Fruit fly (Drosophila melanogaster): ENCODE measurements around the gene CG9626.

Gene CG9626

dm6 chr3R:8300928-8301752 is at the start of gene CG9626, which contains the start of gene mRpL1:
Gene CG9626 (minus strand): TSS chr3R:8300978.
Gene mRpL1 (plus strand): TSS chr3R:8301440.
- TF ChIP-seq Clk (GFP tag; optimal IDR thresholded peaks at IDR 0.05) (no peak), Mnt (GFP tag; optimal IDR thresholded peaks at IDR 0.05) (peak; percentile 50), CG7045 (GFP tag; optimal IDR thresholded peaks at IDR 0.05) (no peak), kay (GFP tag; ENCODE audit: borderline replicate concordance) (peak; percentile 73), CG1620 (GFP tag; optimal IDR thresholded peaks at IDR 0.05) (no peak), pad (GFP tag; optimal IDR thresholded peaks at IDR 0.05) (peak; percentile 19), cnc (optimal IDR thresholded peaks at IDR 0.05) (no peak), CG11617 (GFP tag; optimal IDR thresholded peaks at IDR 0.05) (peak; percentile 0), Hr96 (GFP tag; optimal IDR thresholded peaks at IDR 0.05) (no peak), CG7101 (tag; optimal IDR thresholded peaks at IDR 0.05) (peak; percentile 8), CG33017 (tag; optimal IDR thresholded peaks at IDR 0.05) (no peak), CG12768 (GFP tag; optimal IDR thresholded peaks at IDR 0.05) (no peak), bab1 (GFP tag; optimal IDR thresholded peaks at IDR 0.05) (peak; percentile 34)

- peak; percentile 21 for TF ChIP-seq Mnt (GFP tag; optimal IDR thresholded peaks at IDR 0.05)
- TF ChIP-seq bab1 (GFP tag; optimal IDR thresholded peaks at IDR 0.05) = peak; percentile 46
- TF ChIP-seq toe (GFP tag; optimal IDR thresholded peaks at IDR 0.05) = peak; percentile 63
- peak; percentile 69 for TF ChIP-seq CG12768 (GFP tag; optimal IDR thresholded peaks at IDR 0.05)
- TF ChIP-seq cnc (optimal IDR thresholded peaks at IDR 0.05) = no peak
- TF ChIP-seq CG1620 (GFP tag; optimal IDR thresholded peaks at IDR 0.05) = peak; percentile 56
- peak; percentile 14 for TF ChIP-seq cic (GFP tag; optimal IDR thresholded peaks at IDR 0.05)
- TF ChIP-seq CG11617 (GFP tag; optimal IDR thresholded peaks at IDR 0.05) = peak; percentile 45
- peak; percentile 45 for TF ChIP-seq tj (GFP tag; optimal IDR thresholded peaks at IDR 0.05)
- peak; percentile 18 for TF ChIP-seq pad (GFP tag; optimal IDR thresholded peaks at IDR 0.05)
- no peak for TF ChIP-seq ovo (GFP tag; optimal IDR thresholded peaks at IDR 0.05)
- TF ChIP-seq CG7045 (GFP tag; optimal IDR thresholded peaks at IDR 0.05) = no peak
- peak; percentile 7 for TF ChIP-seq CG7101 (tag; optimal IDR thresholded peaks at IDR 0.05)
These were observed 48.8 kb upstream of the CG9626 start, which contains the start of gene Atg13 for dm6 chr3R:8349449-8350115. Gene Atg13 (plus strand): TSS chr3R:8349815.

- TF ChIP-seq CG1620 (GFP tag; optimal IDR thresholded peaks at IDR 0.05) (no peak), CG11617 (GFP tag; optimal IDR thresholded peaks at IDR 0.05) (no peak), CG5204 (GFP tag; optimal IDR thresholded peaks at IDR 0.05) (no peak), toe (GFP tag; optimal IDR thresholded peaks at IDR 0.05) (no peak), CG7045 (GFP tag; optimal IDR thresholded peaks at IDR 0.05) (no peak), CG7101 (tag; optimal IDR thresholded peaks at IDR 0.05) (no peak), tj (GFP tag; optimal IDR thresholded peaks at IDR 0.05) (no peak), Mnt (GFP tag; optimal IDR thresholded peaks at IDR 0.05) (no peak), cic (GFP tag; optimal IDR thresholded peaks at IDR 0.05) (no peak), Crg-1 (GFP tag; optimal IDR thresholded peaks at IDR 0.05) (no peak), Clk (GFP tag; optimal IDR thresholded peaks at IDR 0.05) (no peak), pad (GFP tag; optimal IDR thresholded peaks at IDR 0.05) (no peak), kay (GFP tag; ENCODE audit: borderline replicate concordance) (no peak)
These were observed 48.3 kb upstream of the CG9626 start for dm6 chr3R:8349106-8349448.

DNA sequence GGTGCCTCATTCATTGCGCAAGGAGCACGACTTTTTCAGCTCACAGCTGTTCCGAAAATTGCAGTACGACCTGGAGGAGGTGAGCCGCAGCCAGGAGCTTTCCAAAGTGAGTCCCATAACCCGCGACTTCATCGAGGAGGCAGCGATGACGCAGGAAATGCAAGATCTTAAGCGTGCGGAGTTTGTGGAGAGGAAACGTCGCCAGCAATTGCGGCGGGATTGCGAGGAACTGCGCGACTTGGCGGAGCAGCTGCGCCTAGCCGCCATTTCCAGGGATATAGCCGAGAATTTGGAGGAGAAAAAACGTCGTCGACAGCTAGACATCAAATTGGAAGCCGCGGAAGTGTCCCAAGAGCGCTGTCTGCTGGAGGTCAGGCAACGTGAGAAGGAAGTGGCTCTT is 47.1 kb upstream of the CG9626 start:
- TF ChIP-seq pad (GFP tag; optimal IDR thresholded peaks at IDR 0.05) (no peak), ovo (GFP tag; optimal IDR thresholded peaks at IDR 0.05) (no peak), Clk (GFP tag; optimal IDR thresholded peaks at IDR 0.05) (no peak), bab1 (GFP tag; optimal IDR thresholded peaks at IDR 0.05) (no peak), Mnt (GFP tag; optimal IDR thresholded peaks at IDR 0.05) (no peak), CG11617 (GFP tag; optimal IDR thresholded peaks at IDR 0.05) (no peak), Crg-1 (GFP tag; optimal IDR thresholded peaks at IDR 0.05) (no peak), toe (GFP tag; optimal IDR thresholded peaks at IDR 0.05) (no peak), cnc (optimal IDR thresholded peaks at IDR 0.05) (no peak), CG14711 (tag; optimal IDR thresholded peaks at IDR 0.05) (no peak), kay (GFP tag; ENCODE audit: borderline replicate concordance) (no peak), CG7101 (tag; optimal IDR thresholded peaks at IDR 0.05) (no peak), CG1620 (GFP tag; optimal IDR thresholded peaks at IDR 0.05) (no peak), cic (GFP tag; optimal IDR thresholded peaks at IDR 0.05) (no peak), CG33017 (tag; optimal IDR thresholded peaks at IDR 0.05) (no peak), tj (GFP tag; optimal IDR thresholded peaks at IDR 0.05) (no peak), CG12768 (GFP tag; optimal IDR thresholded peaks at IDR 0.05) (no peak), Hr96 (GFP tag; optimal IDR thresholded peaks at IDR 0.05) (no peak), CG5204 (GFP tag; optimal IDR thresholded peaks at IDR 0.05) (no peak), CG7045 (GFP tag; optimal IDR thresholded peaks at IDR 0.05) (no peak)

DNA sequence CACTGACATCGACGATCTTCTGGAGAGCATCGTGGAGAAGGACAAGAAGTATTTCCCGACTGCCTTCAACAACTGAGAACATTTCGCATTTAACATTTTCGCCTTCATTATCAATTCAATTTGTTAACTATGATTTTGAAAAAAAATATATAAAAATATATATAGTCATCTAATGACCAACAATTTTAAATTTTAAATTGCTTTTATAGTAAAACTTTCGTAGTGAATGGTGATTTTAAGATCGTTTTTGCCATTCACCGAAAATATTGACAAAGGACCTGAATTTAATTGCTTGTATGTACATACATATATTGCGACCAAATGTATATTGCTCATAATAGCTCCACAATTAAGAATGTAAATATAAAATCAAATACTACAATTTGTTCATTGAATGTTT is 46.5 kb upstream of the CG9626 start, which contains the start of gene CG7352:
Gene CG7352, plus strand, starts transcription at position 301 of the 400 bp plus-strand sequence.
- TF ChIP-seq CG7101 (tag; optimal IDR thresholded peaks at IDR 0.05) = no peak
- TF ChIP-seq Crg-1 (GFP tag; optimal IDR thresholded peaks at IDR 0.05) = no peak
- no peak for TF ChIP-seq pad (GFP tag; optimal IDR thresholded peaks at IDR 0.05)
- no peak for TF ChIP-seq CG5204 (GFP tag; optimal IDR thresholded peaks at IDR 0.05)
- no peak for TF ChIP-seq CG7045 (GFP tag; optimal IDR thresholded peaks at IDR 0.05)
- no peak for TF ChIP-seq ovo (GFP tag; optimal IDR thresholded peaks at IDR 0.05)
- no peak for TF ChIP-seq bab1 (GFP tag; optimal IDR thresholded peaks at IDR 0.05)
- TF ChIP-seq kay (GFP tag; ENCODE audit: borderline replicate concordance) = no peak
- no peak for TF ChIP-seq CG14711 (tag; optimal IDR thresholded peaks at IDR 0.05)

Data from whole organism, adult.